Worm (Caenorhabditis elegans) whole organism, L1 larva: Measurements from ENCODE around the gene cyy-1.

Experiments
- C16A3.4 ChIP-seq: fragments of 150-350 bp; optimal IDR thresholded peaks from 2 replicates; lab custom pipeline; 2014; ENCODE audit warnings: missing biosample characterization, missing genetic modification characterization
- C34B4.2 ChIP-seq: sonication (generic microtip); optimal IDR thresholded peaks from 2 replicates; lab custom pipeline; 2017; ENCODE audit warnings: mild to moderate bottlenecking, missing genetic modification characterization, missing compliant biosample characterization
- alr-1 ChIP-seq: fragments of 200-800 bp; sonication (Bioruptor generic); optimal IDR thresholded peaks from 2 replicates; lab custom pipeline; 2018; ENCODE audit warnings: borderline replicate concordance, mild to moderate bottlenecking, missing genetic modification characterization, missing compliant biosample characterization
- ama-1 ChIP-seq: fragments of 150-350 bp; optimal IDR thresholded peaks from 2 replicates; lab custom pipeline; 2014
- blmp-1 ChIP-seq: fragments of 150-350 bp; optimal IDR thresholded peaks from 2 replicates; lab custom pipeline; 2014; ENCODE audit warnings: missing biosample characterization, missing genetic modification characterization
- ces-1 ChIP-seq: fragments of 150-350 bp; optimal IDR thresholded peaks from 2 replicates; lab custom pipeline; 2014; ENCODE audit warnings: missing biosample characterization, missing genetic modification reagents, missing genetic modification characterization
- dpl-1 ChIP-seq, 3 experiments: fragments of 150-350 bp in 2 of 3; sonication (generic microtip) in 1 of 3; optimal IDR thresholded peaks; 2 replicates each; lab custom pipeline; 2014 to 2017; ENCODE audit warnings: missing biosample characterization in 3 of 3, missing genetic modification characterization in 3 of 3, missing genetic modification reagents in 3 of 3
- efl-1 ChIP-seq, 4 experiments: fragments of 150-350 bp; optimal IDR thresholded peaks in 3 of 4; peaks in 1 of 4; 1 replicate in 1 of 4; 2 replicates in 3 of 4; lab custom pipeline; 2014; ENCODE audit warnings: missing biosample characterization in 2 of 4, missing genetic modification characterization in 2 of 4, missing genetic modification reagents in 2 of 4
- efl-3 ChIP-seq: fragments of 200-800 bp; sonication (Bioruptor generic); optimal IDR thresholded peaks from 2 replicates; lab custom pipeline; 2018; ENCODE audit warnings: mild to moderate bottlenecking, missing genetic modification characterization, missing compliant biosample characterization
- egl-13 ChIP-seq: sonication (generic microtip); optimal IDR thresholded peaks from 2 replicates; lab custom pipeline; 2016; ENCODE audit warnings: missing genotype, missing genetic modification reagents, missing genetic modification characterization, missing compliant biosample characterization
- elt-3 ChIP-seq, 6 experiments: fragments of 150-350 bp in 1 of 6; sonication (generic microtip); optimal IDR thresholded peaks; 2 replicates each; lab custom pipeline; 2017 to 2018; ENCODE audit warnings: missing biosample characterization in 6 of 6, missing genetic modification characterization in 6 of 6, inconsistent platforms in 1 of 6
- ets-5 ChIP-seq: fragments of 200-800 bp; sonication (Bioruptor generic); IDR thresholded peaks from 2 replicates; pipeline ENCODE4 v1.3.6; 2022; ENCODE audit warnings: missing genetic modification characterization, missing compliant biosample characterization
- fkh-10 ChIP-seq: sonication (generic microtip); optimal IDR thresholded peaks from 2 replicates; lab custom pipeline; 2017; ENCODE audit warnings: missing biosample characterization, missing genetic modification reagents, missing genetic modification characterization
- fos-1 ChIP-seq: fragments of 150-350 bp; optimal IDR thresholded peaks from 2 replicates; lab custom pipeline; 2014; ENCODE audit warnings: missing biosample characterization, missing genetic modification characterization
- lin-14 ChIP-seq: fragments of 200-800 bp; sonication (Bioruptor generic); optimal IDR thresholded peaks from 2 replicates; lab custom pipeline; 2018; ENCODE audit warnings: mild to moderate bottlenecking, missing genetic modification characterization, moderate library complexity, missing compliant biosample characterization
- lin-35 ChIP-seq, 2 experiments: fragments of 150-350 bp; optimal IDR thresholded peaks; 2 replicates each; lab custom pipeline; 2014; ENCODE audit warnings: missing biosample characterization in 2 of 2, missing genetic modification characterization in 2 of 2, missing genetic modification reagents in 2 of 2
- mep-1 ChIP-seq: fragments of 150-350 bp; optimal IDR thresholded peaks from 2 replicates; lab custom pipeline; 2014; ENCODE audit warnings: missing biosample characterization, missing genetic modification characterization
- nhr-11 ChIP-seq: fragments of 150-350 bp; optimal IDR thresholded peaks from 2 replicates; lab custom pipeline; 2014; ENCODE audit warnings: missing biosample characterization, missing genetic modification characterization
- nhr-237 ChIP-seq: fragments of 150-350 bp; optimal IDR thresholded peaks from 2 replicates; lab custom pipeline; 2014; ENCODE audit warnings: missing biosample characterization, missing genetic modification characterization
- nhr-77 ChIP-seq: fragments of 150-350 bp; optimal IDR thresholded peaks from 2 replicates; lab custom pipeline; 2014; ENCODE audit warnings: missing biosample characterization, missing genetic modification characterization
- nhr-85 ChIP-seq: sonication (generic microtip); peaks from one replicate; lab custom pipeline; 2016; ENCODE audit warnings: missing genetic modification characterization, inconsistent platforms, missing compliant biosample characterization
- nhr-90 ChIP-seq: sonication (generic microtip); optimal IDR thresholded peaks from 2 replicates; lab custom pipeline; 2016; ENCODE audit warnings: mild to moderate bottlenecking, missing genetic modification characterization, missing compliant biosample characterization; ENCODE audit not compliant: poor library complexity
- skn-1 ChIP-seq: fragments of 150-350 bp; optimal IDR thresholded peaks from 2 replicates; lab custom pipeline; 2014; ENCODE audit warnings: missing biosample characterization, missing genetic modification characterization
- sox-4 ChIP-seq: sonication (generic microtip); optimal IDR thresholded peaks from 2 replicates; lab custom pipeline; 2016; ENCODE audit warnings: missing genetic modification characterization, missing compliant biosample characterization
- sptf-1 ChIP-seq: fragments of 150-350 bp; optimal IDR thresholded peaks from 2 replicates; lab custom pipeline; 2014; ENCODE audit warnings: missing biosample characterization, missing genetic modification characterization
- tbx-2 ChIP-seq: sonication (generic microtip); optimal IDR thresholded peaks from 2 replicates; lab custom pipeline; 2016; ENCODE audit warnings: missing genetic modification characterization, missing compliant biosample characterization
- unc-62 ChIP-seq: fragments of 150-350 bp; optimal IDR thresholded peaks from 2 replicates; lab custom pipeline; 2014; ENCODE audit warnings: missing biosample characterization, missing genetic modification reagents, missing genetic modification characterization
- unc-98 ChIP-seq: fragments of 200-800 bp; sonication (Bioruptor generic); IDR thresholded peaks from 2 replicates; pipeline ENCODE4 v1.3.6; 2022; ENCODE audit warnings: missing genetic modification characterization, missing compliant biosample characterization
- zag-1 ChIP-seq: fragments of 150-350 bp; optimal IDR thresholded peaks from 2 replicates; lab custom pipeline; 2014; ENCODE audit warnings: missing biosample characterization, missing genetic modification characterization
- ztf-11 ChIP-seq, 2 experiments: sonication (generic microtip); optimal IDR thresholded peaks; 2 replicates each; lab custom pipeline; 2016 to 2017; ENCODE audit warnings: missing genetic modification characterization in 2 of 2, missing biosample characterization in 1 of 2, missing compliant biosample characterization in 1 of 2

cyy-1 gene

ce11 chrIII:8358213-8358672 lies 47.4 kb upstream of the cyy-1 start, which contains the start of the genes R05D3.8 and rfp-1 (continued):
- peak; percentile 90 for TF ChIP-seq nhr-77 (tag; lab: Kevin White, UChicago)
- TF ChIP-seq unc-62 (GFP tag; lab: Kevin White, UChicago) = no peak
- TF ChIP-seq lin-35 (GFP tag; optimal IDR thresholded peaks at IDR 0.05; lab: Kevin White, UChicago) = peak; percentile 87 to 91
- TF ChIP-seq nhr-11 (tag; lab: Kevin White, UChicago) = no peak
- peak in 1 of 2 experiments; percentile 9 for TF ChIP-seq ztf-11 (tag; optimal IDR thresholded peaks at IDR 0.05; lab: Kevin White, UChicago)
- TF ChIP-seq sox-4 (tag; lab: Kevin White, UChicago) = no peak
- no peak for TF ChIP-seq zag-1 (tag; lab: Kevin White, UChicago)
- peak; percentile 76 for TF ChIP-seq tbx-2 (tag; lab: Kevin White, UChicago)
- TF ChIP-seq egl-13 = no peak
- peak; percentile 63 for TF ChIP-seq nhr-90 (tag; lab: Kevin White, UChicago)

DNA sequence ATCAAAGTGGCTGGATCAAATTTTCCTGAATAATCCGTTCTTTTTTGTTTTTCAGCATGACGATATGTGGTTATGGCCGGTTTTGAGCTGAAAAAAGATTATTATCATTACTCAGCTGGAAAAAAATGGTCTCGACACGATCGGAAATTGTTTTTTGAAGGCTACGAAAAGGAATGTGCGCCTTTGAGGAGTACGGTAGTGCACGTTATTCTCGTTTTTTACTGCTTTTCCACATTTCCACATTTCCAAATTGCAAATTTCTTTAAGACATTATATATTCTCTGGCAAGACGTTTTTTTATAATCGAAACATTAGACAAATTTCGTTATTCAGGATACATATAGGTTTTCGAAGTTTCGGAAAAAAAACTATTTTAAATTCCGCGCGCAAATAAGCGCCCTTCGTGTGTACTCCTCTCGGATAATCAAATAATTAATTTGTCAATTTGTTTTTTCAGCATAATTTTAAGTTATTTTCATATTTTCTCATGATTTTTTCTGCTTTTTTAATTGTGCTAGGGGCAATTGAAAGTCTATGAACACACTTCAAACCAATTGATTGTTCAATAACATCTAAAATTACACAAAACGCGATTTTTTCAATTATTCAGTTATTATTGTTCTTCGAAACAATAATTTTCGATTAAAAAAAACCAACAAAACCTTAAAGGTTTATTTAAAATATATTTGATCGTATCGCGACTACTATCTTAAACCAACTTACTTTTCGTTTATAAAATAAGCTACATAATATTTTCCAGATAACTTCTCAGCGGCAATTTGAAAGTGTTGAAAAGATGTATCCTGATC lies 42.2 kb upstream of the cyy-1 start, which contains the start of gene R05D3.3:
R05D3.3 (plus strand) TSS at position 759 of the 809 bp plus-strand sequence.
- TF ChIP-seq ztf-11 (tag; optimal IDR thresholded peaks at IDR 0.05; lab: Kevin White, UChicago) (no peak), mep-1 (tag; lab: Kevin White, UChicago) (no peak), ces-1 (no peak), nhr-237 (no peak), fkh-10 (GFP tag; lab: Kevin White, UChicago) (no peak), zag-1 (tag; lab: Kevin White, UChicago) (no peak), efl-1 (optimal IDR thresholded peaks at IDR 0.05; lab: Kevin White, UChicago) (peak in 1 of 2 experiments; percentile 29), efl-1 (GFP tag; optimal IDR thresholded peaks at IDR 0.05 in 1 of 2; lab: Kevin White, UChicago) (peak; percentile 33 to 93), unc-98 (no peak), alr-1 (tag; lab: Kevin White, UChicago) (no peak), lin-35 (GFP tag; optimal IDR thresholded peaks at IDR 0.05; lab: Kevin White, UChicago) (peak in 1 of 2 experiments; percentile 62), sptf-1 (no peak), dpl-1 (GFP tag; optimal IDR thresholded peaks at IDR 0.05; lab: Kevin White, UChicago) (peak in 2 of 3 experiments; percentile 4 to 36)

DNA sequence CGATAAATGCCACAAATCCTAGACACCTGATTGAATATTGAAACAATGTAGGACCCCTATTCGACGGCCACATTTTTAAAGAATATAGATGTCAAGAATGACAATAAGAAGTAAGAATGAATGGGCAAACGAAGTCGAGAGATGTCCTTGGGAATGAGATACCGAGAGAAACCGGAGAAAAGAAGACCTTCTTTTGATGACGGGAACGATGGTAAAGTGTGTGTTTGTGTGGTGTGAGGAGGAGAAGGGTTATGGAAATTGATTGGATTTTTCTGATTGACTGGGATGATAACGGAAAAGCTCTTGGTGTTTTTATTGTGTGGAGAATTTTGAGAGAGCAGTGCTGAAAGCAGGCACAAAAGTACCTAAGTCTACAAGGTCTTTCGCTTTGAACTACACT lies 37.1 kb upstream of the cyy-1 start, which contains the start of gene R05D3.9:
R05D3.9 (minus strand) TSS at position 101 of the 400 bp plus-strand sequence.
- TF ChIP-seq fos-1 (tag; lab: Kevin White, UChicago) = no peak
- no peak for TF ChIP-seq ets-5 (GFP tag; lab: Robert Waterston, UW)
- peak; percentile 46 for TF ChIP-seq nhr-85 (tag; lab: Kevin White, UChicago)
- no peak for TF ChIP-seq nhr-237
- no peak for TF ChIP-seq efl-1 (optimal IDR thresholded peaks at IDR 0.05; lab: Kevin White, UChicago)
- peak in 1 of 2 experiments; percentile 6 for TF ChIP-seq efl-1 (GFP tag; optimal IDR thresholded peaks at IDR 0.05 in 1 of 2; lab: Kevin White, UChicago)
- TF ChIP-seq elt-3 (tag; optimal IDR thresholded peaks at IDR 0.05; lab: Kevin White, UChicago) = no peak
- TF ChIP-seq blmp-1 (tag; lab: Kevin White, UChicago) = peak; percentile 35
- TF ChIP-seq mep-1 (tag; lab: Kevin White, UChicago) = peak; percentile 49

DNA sequence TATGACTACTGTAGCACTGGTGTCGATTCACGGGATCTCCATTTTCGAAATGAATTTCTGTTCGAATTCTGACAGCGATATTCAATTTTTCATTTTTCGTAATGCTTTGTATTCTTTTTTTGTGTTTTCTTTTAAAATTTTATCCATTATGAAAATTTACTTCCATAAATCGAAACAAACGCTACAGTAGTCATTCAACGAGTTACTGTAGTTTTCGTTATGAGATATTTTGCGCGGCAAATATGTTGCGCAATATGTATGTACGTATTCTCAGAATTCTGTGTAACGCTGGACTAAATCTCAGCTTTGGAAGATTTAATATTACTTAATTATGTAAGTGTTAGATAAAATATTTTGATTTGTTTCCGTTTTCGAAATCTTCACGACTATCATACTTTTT lies 36.5 kb upstream of the cyy-1 start:
- no peak for TF ChIP-seq ama-1
- TF ChIP-seq unc-62 (GFP tag; lab: Kevin White, UChicago) = no peak
- no peak for TF ChIP-seq efl-1 (optimal IDR thresholded peaks at IDR 0.05; lab: Kevin White, UChicago)
- peak in 1 of 2 experiments; percentile 17 for TF ChIP-seq efl-1 (GFP tag; optimal IDR thresholded peaks at IDR 0.05 in 1 of 2; lab: Kevin White, UChicago)
- no peak for TF ChIP-seq efl-3 (GFP tag; lab: Kevin White, UChicago)
- TF ChIP-seq elt-3 (tag; optimal IDR thresholded peaks at IDR 0.05; lab: Kevin White, UChicago) = no peak
- no peak for TF ChIP-seq lin-35 (GFP tag; optimal IDR thresholded peaks at IDR 0.05; lab: Kevin White, UChicago)
- no peak for TF ChIP-seq C34B4.2 (tag; lab: Kevin White, UChicago)
- no peak for TF ChIP-seq skn-1 (tag; lab: Kevin White, UChicago)
- TF ChIP-seq C16A3.4 (tag; lab: Kevin White, UChicago) = no peak
- TF ChIP-seq, all 84 proteins: peak for 1

- TF ChIP-seq efl-1 (optimal IDR thresholded peaks at IDR 0.05; lab: Kevin White, UChicago) = peak; percentile 35 to 55
- TF ChIP-seq efl-1 (GFP tag; optimal IDR thresholded peaks at IDR 0.05 in 1 of 2; lab: Kevin White, UChicago) = peak; percentile 51 to 60
- TF ChIP-seq lin-35 (GFP tag; optimal IDR thresholded peaks at IDR 0.05; lab: Kevin White, UChicago) = peak in 1 of 2 experiments; percentile 4
- peak in 1 of 3 experiments; percentile 36 for TF ChIP-seq dpl-1 (GFP tag; optimal IDR thresholded peaks at IDR 0.05; lab: Kevin White, UChicago)
- no peak for TF ChIP-seq fos-1 (tag; lab: Kevin White, UChicago)
- TF ChIP-seq lin-14 (GFP tag; lab: Kevin White, UChicago) = no peak
- TF ChIP-seq, all 84 proteins: peak for 3
These were observed 35.5 kb upstream of the cyy-1 start for ce11 chrIII:8370188-8370587.
